Fruit fly (Drosophila melanogaster) S2 (cell line): ENCODE results near the gene CG42331.

Source experiments
- CG8478 ChIP-seq: fragments of >200 bp; optimal IDR thresholded peaks from 2 replicates; lab custom pipeline; 2018
- CTCF ChIP-seq, 2 experiments: fragments of >200 bp; optimal IDR thresholded peaks; 2 replicates each; lab custom pipeline; 2018

- TF ChIP-seq CG8478 (lab: Kevin White, UChicago), result no peak
- no peak for TF ChIP-seq CTCF (optimal IDR thresholded peaks at IDR 0.05; lab: Kevin White, UChicago)
These were observed 35.3 kb downstream of the CG42331 start, which contains the start of gene CG6980 for dm6 chr3R:24807321-24807720.
